Worm (Caenorhabditis elegans) whole organism, midembryonic: ENCODE data around the gene ril-1.

Experiments
- T22C8.4 ChIP-seq: fragments of 200-800 bp; sonication (Bioruptor generic); IDR thresholded peaks from 2 replicates; pipeline ENCODE4 v1.3.6; 2022; ENCODE audit warnings: missing genetic modification characterization, missing compliant biosample characterization
- cog-1 ChIP-seq: sonication (generic microtip); optimal IDR thresholded peaks from 2 replicates; lab custom pipeline; 2016; ENCODE audit warnings: missing genetic modification characterization, missing compliant biosample characterization
- flt-1 ChIP-seq: fragments of 200-800 bp; sonication (Bioruptor generic); IDR thresholded peaks from 2 replicates; pipeline ENCODE4 v1.3.6; 2022; ENCODE audit warnings: missing genetic modification characterization, missing compliant biosample characterization
- klf-2 ChIP-seq: fragments of 200-800 bp; sonication (Bioruptor generic); conservative IDR thresholded peaks from 2 replicates; pipeline ENCODE4 v1.3.6; 2022; ENCODE audit warnings: missing genetic modification reagents, missing genetic modification characterization, missing compliant biosample characterization
- ref-1 ChIP-seq: fragments of 200-800 bp; sonication (Bioruptor generic); conservative IDR thresholded peaks from 2 replicates; pipeline ENCODE4 v1.3.6; 2022; ENCODE audit warnings: missing genetic modification reagents, missing genetic modification characterization, missing compliant biosample characterization
- tab-1 ChIP-seq: fragments of 200-800 bp; sonication (Bioruptor generic); IDR thresholded peaks from 2 replicates; pipeline ENCODE4 v1.3.6; 2022; ENCODE audit warnings: missing genetic modification characterization, missing compliant biosample characterization
- ztf-23 ChIP-seq: fragments of 200-800 bp; sonication (Bioruptor generic); IDR thresholded peaks from 2 replicates; pipeline ENCODE4 v1.3.6; 2022; ENCODE audit warnings: missing genetic modification reagents, missing genetic modification characterization, missing compliant biosample characterization
- ztf-29 ChIP-seq: fragments of 200-800 bp; sonication (Bioruptor generic); IDR thresholded peaks from 2 replicates; pipeline ENCODE4 v1.3.6; 2022; ENCODE audit warnings: missing genetic modification reagents, missing genetic modification characterization, missing compliant biosample characterization

- TF ChIP-seq klf-2 (GFP tag; lab: Robert Waterston, UW) (no peak), ztf-29 (GFP tag; lab: Robert Waterston, UW) (no peak), T22C8.4 (no peak), ref-1 (GFP tag; lab: Robert Waterston, UW) (no peak), flt-1 (GFP tag; lab: Robert Waterston, UW) (no peak), cog-1 (no peak), ztf-23 (GFP tag; lab: Robert Waterston, UW) (no peak), tab-1 (GFP tag; lab: Robert Waterston, UW) (no peak)
Measured at ce11 chrV:14482728-14483210, 41.2 kb downstream of the ril-1 start, which contains the start of gene R02D5.3.
